Fruit fly (Drosophila melanogaster) S2 (cell line): ENCODE results near the gene CG4198.

Experiments
- CG8478 ChIP-seq: fragments of >200 bp; optimal IDR thresholded peaks from 2 replicates; lab custom pipeline; 2018
- CTCF ChIP-seq, 2 experiments: fragments of >200 bp; optimal IDR thresholded peaks; 2 replicates each; lab custom pipeline; 2018

The CG4198 gene

dm6 chrX:5312958-5313357 lies at the start of gene CG4198:
Gene CG4198, plus strand, starts transcription at chrX:5313258.
- TF ChIP-seq CG8478 (lab: Kevin White, UChicago) (no peak), CTCF (optimal IDR thresholded peaks at IDR 0.05; lab: Kevin White, UChicago) (no peak)

DNA sequence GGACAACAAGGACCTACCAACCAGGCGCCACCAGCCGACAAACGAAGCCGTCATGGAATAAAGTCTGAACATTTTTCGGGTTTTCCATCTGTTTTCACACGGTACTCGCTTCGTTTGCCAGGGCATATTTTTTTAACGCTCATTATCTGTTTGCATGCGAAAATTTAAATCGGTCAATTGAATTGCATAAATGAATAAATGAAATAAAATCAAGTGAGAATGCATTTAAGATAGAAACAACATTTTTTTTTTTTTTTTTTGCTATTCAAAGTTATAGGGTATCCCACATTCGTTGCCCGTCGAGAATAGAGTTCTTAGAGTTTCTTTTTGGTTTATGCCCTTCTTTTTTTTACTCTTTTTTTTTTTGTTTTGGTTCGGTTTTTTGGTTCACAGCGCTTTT lies 27.2 kb upstream of the CG4198 start:
- TF ChIP-seq CTCF (optimal IDR thresholded peaks at IDR 0.05; lab: Kevin White, UChicago), result no peak
- TF ChIP-seq CG8478 (lab: Kevin White, UChicago), result no peak

DNA sequence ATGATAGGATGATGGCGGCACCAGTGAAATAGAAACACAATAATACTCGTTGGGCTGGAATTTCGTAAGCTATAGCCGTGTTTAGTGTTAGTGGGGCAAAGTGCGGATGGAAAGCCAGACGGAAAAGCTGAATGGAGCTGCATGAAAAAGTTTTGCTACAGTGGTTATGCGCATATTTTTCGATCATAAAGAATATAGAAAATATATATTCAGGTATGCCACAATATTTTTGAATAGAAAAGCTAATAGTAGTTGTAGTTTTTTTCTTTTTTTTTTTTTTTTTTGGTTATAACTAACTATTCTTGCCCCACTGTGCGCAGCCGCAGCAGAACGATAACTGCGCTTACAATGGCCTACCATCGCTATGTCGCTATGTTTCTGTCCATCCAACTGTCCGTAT lies 26.5 kb upstream of the CG4198 start:
- no peak for TF ChIP-seq CG8478 (lab: Kevin White, UChicago)
- no peak for TF ChIP-seq CTCF (optimal IDR thresholded peaks at IDR 0.05; lab: Kevin White, UChicago)

DNA sequence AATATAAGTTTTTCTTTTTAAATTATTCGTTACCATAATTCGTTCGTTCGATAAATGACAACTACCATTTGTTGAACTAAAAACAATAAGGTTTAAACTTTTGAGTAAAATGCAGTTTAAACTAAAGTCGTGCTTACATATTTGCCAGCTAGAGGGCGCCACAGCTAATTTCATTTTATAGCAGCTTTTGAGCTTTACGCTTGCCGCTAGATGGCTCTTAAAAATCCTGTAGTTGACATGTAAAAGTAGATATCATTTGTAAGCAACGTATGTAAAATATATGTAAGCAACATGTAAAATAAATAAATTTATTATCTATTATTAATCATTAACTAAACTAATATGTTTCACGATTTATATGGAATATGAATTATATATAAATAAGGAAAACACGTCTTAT lies 23.4 kb upstream of the CG4198 start:
- no peak for TF ChIP-seq CG8478 (lab: Kevin White, UChicago)
- peak; percentile 71 to 88 for TF ChIP-seq CTCF (optimal IDR thresholded peaks at IDR 0.05; lab: Kevin White, UChicago)

- TF ChIP-seq CG8478 (lab: Kevin White, UChicago) (no peak), CTCF (optimal IDR thresholded peaks at IDR 0.05; lab: Kevin White, UChicago) (no peak)
Observed at dm6 chrX:5293141-5293540, 19.9 kb upstream of the CG4198 start.

- no peak for TF ChIP-seq CTCF (optimal IDR thresholded peaks at IDR 0.05; lab: Kevin White, UChicago)
- no peak for TF ChIP-seq CG8478 (lab: Kevin White, UChicago)
Observed at dm6 chrX:5295766-5296165, 17.3 kb upstream of the CG4198 start, which contains the start of gene CG42749. Gene CG42749, plus strand, starts transcription at chrX:5296066.

DNA sequence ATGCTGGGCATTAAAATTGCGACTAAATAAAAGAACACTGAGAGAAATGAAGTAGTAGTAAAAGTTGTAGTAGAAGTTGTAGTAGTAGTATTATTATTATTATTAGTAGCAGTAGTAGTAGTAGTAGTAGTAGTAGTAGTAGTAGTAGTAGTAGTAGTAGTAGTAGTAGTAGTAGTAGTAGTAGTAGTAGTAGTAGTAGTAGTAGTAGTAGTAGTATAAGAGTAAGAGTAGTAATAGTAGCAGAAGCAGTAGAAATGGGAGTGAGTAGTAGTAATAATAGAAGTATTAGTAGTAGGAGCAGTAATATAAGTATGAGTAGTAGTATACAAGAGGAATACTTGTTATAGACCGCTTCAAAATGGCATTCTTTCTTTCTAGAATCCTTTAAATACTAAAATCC lies 13.1 kb upstream of the CG4198 start:
- TF ChIP-seq CG8478 (lab: Kevin White, UChicago) (no peak), CTCF (optimal IDR thresholded peaks at IDR 0.05; lab: Kevin White, UChicago) (no peak)

dm6 chrX:5300623-5301283 lies 12.3 kb upstream of the CG4198 start:
- TF ChIP-seq CG8478 (lab: Kevin White, UChicago), result no peak
- no peak for TF ChIP-seq CTCF (optimal IDR thresholded peaks at IDR 0.05; lab: Kevin White, UChicago)

DNA sequence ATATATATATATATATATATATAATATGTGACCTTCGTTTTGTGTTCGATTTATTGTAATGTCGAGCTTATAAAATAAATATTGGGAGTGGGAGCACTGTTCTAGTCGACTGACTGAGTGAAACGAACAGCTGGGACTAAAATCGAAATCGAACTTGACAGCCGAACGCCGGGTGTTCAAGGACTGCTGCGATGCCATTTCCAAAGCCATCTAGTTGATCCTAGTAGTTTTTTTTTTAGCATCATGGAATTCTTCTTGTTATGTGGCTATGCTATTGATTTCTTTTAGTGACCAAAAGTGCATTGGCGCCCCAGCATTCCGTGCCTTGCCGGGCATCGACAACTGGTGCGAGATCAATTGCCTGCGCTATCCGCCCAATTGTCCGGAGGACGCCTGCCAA lies 7.5 kb upstream of the CG4198 start, which contains the start of gene CG3323:
TSS of gene CG3323 (minus strand) at position 101 of the 400 bp plus-strand sequence.
- TF ChIP-seq CTCF (optimal IDR thresholded peaks at IDR 0.05; lab: Kevin White, UChicago) (no peak), CG8478 (lab: Kevin White, UChicago) (no peak)

DNA sequence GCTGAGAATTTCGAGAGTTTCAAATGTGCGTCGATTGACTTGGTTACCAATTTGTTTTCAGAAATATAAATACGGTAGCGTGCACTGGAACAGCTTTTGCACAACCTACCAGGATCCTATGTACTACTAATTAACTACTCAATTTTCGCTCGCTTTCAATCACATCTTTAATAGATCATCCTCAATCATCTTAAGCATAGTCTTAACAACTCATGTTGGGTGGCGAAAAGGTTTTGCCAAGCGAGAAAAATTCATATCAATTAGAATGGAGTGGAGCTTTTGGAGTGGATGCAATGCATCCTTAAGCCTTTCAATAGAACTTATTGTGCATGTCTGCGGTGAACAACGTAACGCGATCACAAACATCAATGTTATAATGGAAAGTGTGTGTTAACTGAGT lies 5.7 kb upstream of the CG4198 start, which contains the start of gene CG17764:
TSS of gene CG17764 (minus strand) at position 101 of the 400 bp plus-strand sequence.
- TF ChIP-seq CG8478 (lab: Kevin White, UChicago) (no peak), CTCF (optimal IDR thresholded peaks at IDR 0.05; lab: Kevin White, UChicago) (no peak)

dm6 chrX:5308963-5309362 lies 4.1 kb upstream of the CG4198 start, which contains the start of the genes Cdk7 and snf:
Gene Cdk7, minus strand, starts transcription at chrX:5308983.
Gene snf, plus strand, starts transcription at chrX:5309242.
- TF ChIP-seq CTCF (optimal IDR thresholded peaks at IDR 0.05; lab: Kevin White, UChicago), result no peak
- no peak for TF ChIP-seq CG8478 (lab: Kevin White, UChicago)

DNA sequence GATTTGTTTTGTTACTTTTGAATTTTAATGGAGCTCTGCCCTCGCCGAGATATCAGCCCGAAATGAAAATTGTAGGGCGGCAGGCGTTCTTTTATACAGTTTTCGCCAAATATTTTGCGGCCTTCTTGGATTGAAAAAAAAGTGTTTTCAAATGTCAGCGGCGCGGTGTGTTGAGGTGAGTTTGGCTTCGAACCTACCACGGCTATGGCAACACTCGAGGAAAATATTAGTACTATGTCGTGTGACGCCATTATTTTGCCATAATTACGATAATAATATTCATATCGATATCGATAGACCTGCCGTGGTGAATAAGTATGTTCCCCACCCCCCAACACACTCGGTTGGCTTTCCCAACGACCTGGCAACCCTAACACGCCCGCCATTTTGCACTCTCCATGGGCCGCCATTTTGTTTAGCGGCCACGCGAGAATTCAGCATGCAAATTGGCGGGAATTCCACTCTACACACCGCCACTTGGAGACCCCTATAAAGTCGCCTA lies 1.2 kb upstream of the CG4198 start, which contains the start of the genes TrxT and dhd:
TSS of gene TrxT (minus strand) at position 51 of the 502 bp plus-strand sequence.
TSS of gene dhd (plus strand) at position 334 of the 502 bp plus-strand sequence.
- TF ChIP-seq CG8478 (lab: Kevin White, UChicago), result no peak
- no peak for TF ChIP-seq CTCF (optimal IDR thresholded peaks at IDR 0.05; lab: Kevin White, UChicago)

DNA sequence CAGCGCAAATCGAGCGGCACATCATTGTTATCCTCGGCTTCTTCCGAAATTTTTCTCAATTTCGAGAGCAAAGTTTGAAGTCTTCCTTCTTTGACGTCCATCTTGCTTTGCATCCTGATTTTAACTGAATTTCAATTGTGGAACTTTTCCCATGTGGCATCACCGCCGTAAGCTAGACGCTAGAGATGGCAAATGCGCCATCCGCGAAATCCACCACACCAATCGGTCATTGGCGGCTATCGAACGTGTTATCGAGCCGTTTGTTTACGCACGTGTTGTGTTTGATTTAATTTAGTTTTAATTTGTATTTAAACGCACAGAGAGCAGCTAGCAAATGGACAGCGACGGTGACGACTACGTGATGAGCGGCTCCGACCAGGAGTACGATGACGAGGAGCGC lies 4.1 kb downstream of the CG4198 start, which contains the start of the genes CG15930 and Sas10:
TSS of gene CG15930 (minus strand) at position 126 of the 400 bp plus-strand sequence.
TSS of gene Sas10 (plus strand) at position 240 of the 400 bp plus-strand sequence.
- no peak for TF ChIP-seq CTCF (optimal IDR thresholded peaks at IDR 0.05; lab: Kevin White, UChicago)
- TF ChIP-seq CG8478 (lab: Kevin White, UChicago), result no peak

dm6 chrX:5322459-5322883 lies 9.4 kb downstream of the CG4198 start, which contains the start of gene Rnp4F:
Gene Rnp4F, minus strand, starts transcription at chrX:5322696.
- no peak for TF ChIP-seq CG8478 (lab: Kevin White, UChicago)
- peak in 1 of 2 experiments; percentile 8 for TF ChIP-seq CTCF (optimal IDR thresholded peaks at IDR 0.05; lab: Kevin White, UChicago)

dm6 chrX:5323636-5324035 lies 10.6 kb downstream of the CG4198 start, which contains the start of gene Mcm3:
Gene Mcm3, plus strand, starts transcription at chrX:5323855.
- TF ChIP-seq CTCF (optimal IDR thresholded peaks at IDR 0.05; lab: Kevin White, UChicago), result no peak
- TF ChIP-seq CG8478 (lab: Kevin White, UChicago), result no peak
